Fruit fly (Drosophila melanogaster) whole organism, embryonic: Measurements from ENCODE around the gene Trs20.

Experiments
- Abd-B ChIP-seq: fragments of 200-800 bp; sonication (Bioruptor generic); optimal IDR thresholded peaks from 2 replicates; lab custom pipeline; 2018; ENCODE audit warnings: missing biosample characterization, mild to moderate bottlenecking, missing genetic modification characterization, moderate library complexity
- Antp ChIP-seq: fragments of 200-800 bp; sonication (Bioruptor generic); optimal IDR thresholded peaks from 3 replicates; lab custom pipeline; 2016; ENCODE audit warnings: missing biosample characterization, missing genetic modification characterization
- CG12236 ChIP-seq: fragments of 200-800 bp; sonication (Bioruptor generic); optimal IDR thresholded peaks from 2 replicates; lab custom pipeline; 2016; ENCODE audit warnings: missing biosample characterization, missing genetic modification characterization
- CG13424 ChIP-seq: fragments of 200-800 bp; sonication (Bioruptor generic); optimal IDR thresholded peaks from 2 replicates; lab custom pipeline; 2019; ENCODE audit warnings: missing biosample characterization, mild to moderate bottlenecking, missing genetic modification characterization, moderate library complexity
- CG14441 ChIP-seq: fragments of 200-800 bp; sonication (Bioruptor generic); IDR thresholded peaks from 2 replicates; pipeline ENCODE4 v1.3.6; 2022; ENCODE audit warnings: missing biosample characterization, missing genetic modification characterization
- CG14667 ChIP-seq: fragments of 200-800 bp; sonication (Bioruptor generic); IDR thresholded peaks from 2 replicates; pipeline ENCODE4 v1.3.6; 2022; ENCODE audit warnings: missing biosample characterization, missing genetic modification characterization
- CG17359 ChIP-seq: fragments of 200-800 bp; sonication (Bioruptor generic); optimal IDR thresholded peaks from 3 replicates; lab custom pipeline; 2018; ENCODE audit warnings: missing biosample characterization, mild to moderate bottlenecking, missing genetic modification characterization, moderate library complexity
- CG17385 ChIP-seq: fragments of 200-800 bp; sonication (Bioruptor generic); optimal IDR thresholded peaks from 3 replicates; lab custom pipeline; 2018; ENCODE audit warnings: missing biosample characterization, mild to moderate bottlenecking, missing genetic modification characterization
- CG2129 ChIP-seq: fragments of 200-800 bp; sonication (Bioruptor generic); IDR thresholded peaks from 2 replicates; pipeline ENCODE4 v1.3.6; 2022; ENCODE audit warnings: missing biosample characterization, missing genetic modification characterization; ENCODE audit not compliant: partially characterized antibody
- CG2199 ChIP-seq: fragments of 200-800 bp; sonication (Bioruptor generic); IDR thresholded peaks from 3 replicates; pipeline ENCODE4 v1.3.6; 2022; ENCODE audit warnings: missing biosample characterization, missing genetic modification characterization
- CG2202 ChIP-seq: fragments of 200-800 bp; sonication (Bioruptor generic); optimal IDR thresholded peaks from 2 replicates; lab custom pipeline; 2018; ENCODE audit warnings: missing biosample characterization, mild to moderate bottlenecking, missing genetic modification characterization
- CG30403 ChIP-seq: fragments of 200-800 bp; sonication (Bioruptor generic); optimal IDR thresholded peaks from 3 replicates; lab custom pipeline; 2016; ENCODE audit warnings: missing biosample characterization, missing genetic modification characterization
- CG30431 ChIP-seq: fragments of 200-800 bp; sonication (Bioruptor generic); optimal IDR thresholded peaks from 2 replicates; lab custom pipeline; 2017; ENCODE audit warnings: missing biosample characterization, missing genetic modification characterization
- CG3838 ChIP-seq: fragments of 200-800 bp; sonication (Bioruptor generic); optimal IDR thresholded peaks from 3 replicates; lab custom pipeline; 2016; ENCODE audit warnings: missing biosample characterization, missing genetic modification characterization
- CG6254 ChIP-seq: fragments of 200-800 bp; sonication (Bioruptor generic); optimal IDR thresholded peaks from 3 replicates; lab custom pipeline; 2017; ENCODE audit warnings: mild to moderate bottlenecking, missing biosample characterization, missing genetic modification reagents, missing genetic modification characterization
- Doc2 ChIP-seq: fragments of 200-800 bp; sonication (Bioruptor generic); IDR thresholded peaks from 2 replicates; pipeline ENCODE4 v1.3.6; 2022; ENCODE audit warnings: missing biosample characterization, missing genetic modification characterization
- Eip74EF ChIP-seq, 2 experiments: fragments of 200-800 bp in 1 of 2; fragments of >200 bp in 1 of 2; sonication (Bioruptor generic) in 1 of 2; optimal IDR thresholded peaks; 2 replicates each; lab custom pipeline; 2017 to 2019; ENCODE audit warnings: missing biosample characterization in 2 of 2, missing genetic modification characterization in 2 of 2, mild to moderate bottlenecking in 1 of 2, moderate library complexity in 1 of 2
- Fer3 ChIP-seq: fragments of 200-800 bp; sonication (Bioruptor generic); optimal IDR thresholded peaks from 2 replicates; lab custom pipeline; 2018; ENCODE audit warnings: missing biosample characterization, mild to moderate bottlenecking, missing genetic modification characterization, moderate library complexity
- HLH3B ChIP-seq: fragments of 200-800 bp; sonication (Bioruptor generic); IDR thresholded peaks from 2 replicates; pipeline ENCODE4 v1.3.6; 2022; ENCODE audit warnings: missing biosample characterization, missing genetic modification characterization
- HLH4C ChIP-seq: fragments of 200-800 bp; sonication (Bioruptor generic); IDR thresholded peaks from 3 replicates; pipeline ENCODE4 v1.3.6; 2022; ENCODE audit warnings: missing biosample characterization, missing genetic modification characterization; ENCODE audit not compliant: partially characterized antibody
- HLHmδ ChIP-seq: fragments of 200-800 bp; sonication (Bioruptor generic); optimal IDR thresholded peaks from 2 replicates; lab custom pipeline; 2018; ENCODE audit warnings: missing biosample characterization, mild to moderate bottlenecking, missing genetic modification characterization, moderate library complexity
- Hsf ChIP-seq: fragments of 200-800 bp; sonication (Bioruptor generic); optimal IDR thresholded peaks from 3 replicates; lab custom pipeline; 2016; ENCODE audit warnings: missing biosample characterization, missing genetic modification characterization
- Jarid2 ChIP-seq: fragments of 200-800 bp; sonication (Bioruptor generic); optimal IDR thresholded peaks from 3 replicates; lab custom pipeline; 2017; ENCODE audit warnings: mild to moderate bottlenecking, missing biosample characterization, missing genetic modification reagents, missing genetic modification characterization
- Lpt ChIP-seq: fragments of >200 bp; optimal IDR thresholded peaks from 2 replicates; lab custom pipeline; 2018; ENCODE audit warnings: missing biosample characterization, missing genetic modification characterization
- Opbp ChIP-seq: fragments of 200-800 bp; sonication (Bioruptor generic); IDR thresholded peaks from 3 replicates; pipeline ENCODE4 v1.3.6; 2022; ENCODE audit warnings: missing biosample characterization, missing genetic modification characterization; ENCODE audit not compliant: partially characterized antibody
- Six4 ChIP-seq: fragments of 200-800 bp; sonication (Bioruptor generic); optimal IDR thresholded peaks from 2 replicates; lab custom pipeline; 2016; ENCODE audit warnings: missing biosample characterization, missing genetic modification characterization
- Sry-β ChIP-seq: fragments of 200-800 bp; sonication (Bioruptor generic); optimal IDR thresholded peaks from 2 replicates; lab custom pipeline; 2018; ENCODE audit warnings: missing biosample characterization, mild to moderate bottlenecking, missing genetic modification characterization, moderate library complexity
- ab ChIP-seq: fragments of 200-800 bp; sonication (Bioruptor generic); optimal IDR thresholded peaks from 2 replicates; lab custom pipeline; 2016; ENCODE audit warnings: missing biosample characterization, missing genetic modification characterization
- bsh ChIP-seq, 2 experiments: fragments of 200-800 bp; sonication (Bioruptor generic); optimal IDR thresholded peaks; 2 replicates each; lab custom pipeline; 2017 to 2018; ENCODE audit warnings: mild to moderate bottlenecking in 2 of 2, missing biosample characterization in 2 of 2, missing genetic modification characterization in 2 of 2, moderate library complexity in 1 of 2
- crol ChIP-seq: fragments of 200-800 bp; sonication (Bioruptor generic); IDR thresholded peaks from 2 replicates; pipeline ENCODE4 v1.3.6; 2022; ENCODE audit warnings: missing biosample characterization, missing genetic modification characterization
- dan ChIP-seq: fragments of 200-800 bp; sonication (Bioruptor generic); IDR thresholded peaks from 2 replicates; pipeline ENCODE4 v1.3.6; 2022; ENCODE audit warnings: missing biosample characterization, missing genetic modification characterization
- ems ChIP-seq: fragments of 200-800 bp; sonication (Bioruptor generic); optimal IDR thresholded peaks from 3 replicates; lab custom pipeline; 2016; ENCODE audit warnings: missing biosample characterization, missing genetic modification characterization
- exex ChIP-seq: fragments of 200-800 bp; sonication (Bioruptor generic); optimal IDR thresholded peaks from 4 replicates; lab custom pipeline; 2018; ENCODE audit warnings: missing biosample characterization, mild to moderate bottlenecking, missing genetic modification characterization, moderate library complexity
- gsb-n ChIP-seq: fragments of 200-800 bp; sonication (Bioruptor generic); optimal IDR thresholded peaks from 3 replicates; lab custom pipeline; 2018; ENCODE audit warnings: missing biosample characterization, mild to moderate bottlenecking, missing genetic modification characterization
- kni ChIP-seq: fragments of 200-800 bp; sonication (Bioruptor generic); optimal IDR thresholded peaks from 3 replicates; lab custom pipeline; 2017; ENCODE audit warnings: mild to moderate bottlenecking, missing biosample characterization, missing genetic modification reagents, missing genetic modification characterization
- mld ChIP-seq: fragments of 200-800 bp; sonication (Bioruptor generic); IDR thresholded peaks from 3 replicates; pipeline ENCODE4 v1.3.6; 2022; ENCODE audit warnings: missing biosample characterization, missing genetic modification characterization; ENCODE audit not compliant: partially characterized antibody
- nom ChIP-seq: fragments of 200-800 bp; sonication (Bioruptor generic); optimal IDR thresholded peaks from 2 replicates; lab custom pipeline; 2017; ENCODE audit warnings: missing biosample characterization, missing genetic modification characterization, mild to moderate bottlenecking, moderate library complexity, missing genetic modification reagents
- phol ChIP-seq: fragments of 200-800 bp; sonication (Bioruptor generic); optimal IDR thresholded peaks from 3 replicates; lab custom pipeline; 2018; ENCODE audit warnings: missing biosample characterization, mild to moderate bottlenecking, missing genetic modification characterization, moderate library complexity
- run ChIP-seq: fragments of 200-800 bp; sonication (Bioruptor generic); optimal IDR thresholded peaks from 3 replicates; lab custom pipeline; 2018; ENCODE audit warnings: missing biosample characterization, mild to moderate bottlenecking, missing genetic modification characterization
- slou ChIP-seq: fragments of 200-800 bp; sonication (Bioruptor generic); optimal IDR thresholded peaks from 3 replicates; lab custom pipeline; 2016; ENCODE audit warnings: missing biosample characterization, missing genetic modification characterization
- so ChIP-seq: fragments of 200-800 bp; sonication (Bioruptor generic); IDR thresholded peaks from 3 replicates; pipeline ENCODE4 v1.3.6; 2022; ENCODE audit warnings: missing biosample characterization, missing genetic modification characterization
- stc ChIP-seq: fragments of 200-800 bp; sonication (Bioruptor generic); IDR thresholded peaks from 2 replicates; pipeline ENCODE4 v1.3.6; 2022; ENCODE audit warnings: missing biosample characterization, missing genetic modification characterization
- wek ChIP-seq: fragments of 200-800 bp; sonication (Bioruptor generic); optimal IDR thresholded peaks from 3 replicates; lab custom pipeline; 2018; ENCODE audit warnings: missing biosample characterization, mild to moderate bottlenecking, missing genetic modification characterization, moderate library complexity
- zen2 ChIP-seq: fragments of 200-800 bp; sonication (Bioruptor generic); IDR thresholded peaks from 3 replicates; pipeline ENCODE4 v1.3.6; 2022; ENCODE audit warnings: missing biosample characterization, missing genetic modification characterization; ENCODE audit not compliant: partially characterized antibody

Gene Trs20

dm6 chr3L:16175628-16176263 lies 44.3 kb upstream of the Trs20 start (continued):
- no peak for TF ChIP-seq dan
- no peak for TF ChIP-seq exex (tag; lab: Kevin White, UChicago)
- no peak for TF ChIP-seq CG30403 (GFP tag; lab: Kevin White, UChicago)
- TF ChIP-seq CG17359 (tag; lab: Kevin White, UChicago), result no peak
- no peak for TF ChIP-seq CG12236 (GFP tag; lab: Kevin White, UChicago)
- no peak for TF ChIP-seq CG2202 (tag; lab: Kevin White, UChicago)
- TF ChIP-seq crol (GFP tag; lab: Robert Waterston, UW), result peak; percentile 64
- no peak for TF ChIP-seq CG6254 (GFP tag; lab: Kevin White, UChicago)
- TF ChIP-seq CG14667 (GFP tag; lab: Robert Waterston, UW), result 0 out of 2 replicates have a peak, but pooled peaks have one; percentile 14
- no peak for TF ChIP-seq kni (GFP tag; lab: Kevin White, UChicago)
- no peak for TF ChIP-seq Hsf (GFP tag; lab: Kevin White, UChicago)
- TF ChIP-seq Lpt (GFP tag; lab: Kevin White, UChicago), result no peak
- TF ChIP-seq Opbp (GFP tag; lab: Robert Waterston, UW), result no peak
- no peak for TF ChIP-seq Antp (GFP tag; lab: Kevin White, UChicago)
- no peak for TF ChIP-seq so (GFP tag; lab: Robert Waterston, UW)
- peak in 1 of 2 experiments; percentile 49 for TF ChIP-seq bsh (GFP tag; optimal IDR thresholded peaks at IDR 0.05; lab: Kevin White, UChicago)

- TF ChIP-seq ab, result no peak
- no peak for TF ChIP-seq gsb-n (tag; lab: Kevin White, UChicago)
- no peak for TF ChIP-seq CG13424 (tag; lab: Kevin White, UChicago)
- TF ChIP-seq nom (GFP tag; lab: Kevin White, UChicago), result peak; percentile 45
- TF ChIP-seq mld (GFP tag; lab: Robert Waterston, UW), result no peak
- TF ChIP-seq CG2129 (GFP tag; lab: Robert Waterston, UW), result no peak
Observed at dm6 chr3L:16174778-16175177, 43.3 kb upstream of the Trs20 start.

dm6 chr3L:16173818-16174601 lies 42.6 kb upstream of the Trs20 start:
- TF ChIP-seq CG30431 (GFP tag; lab: Kevin White, UChicago) (no peak), stc (GFP tag; lab: Robert Waterston, UW) (no peak), slou (GFP tag; lab: Kevin White, UChicago) (no peak), zen2 (GFP tag; lab: Robert Waterston, UW) (no peak), CG17385 (GFP tag; lab: Kevin White, UChicago) (no peak), Fer3 (tag; lab: Kevin White, UChicago) (no peak), CG6254 (GFP tag; lab: Kevin White, UChicago) (no peak), Eip74EF (GFP tag; optimal IDR thresholded peaks at IDR 0.05; lab: Kevin White, UChicago) (no peak), crol (GFP tag; lab: Robert Waterston, UW) (peak; percentile 94), Sry-β (GFP tag; lab: Kevin White, UChicago) (no peak), CG14441 (GFP tag; lab: Robert Waterston, UW) (no peak), HLH3B (GFP tag; lab: Robert Waterston, UW) (no peak), Jarid2 (GFP tag; lab: Kevin White, UChicago) (no peak), CG3838 (GFP tag; lab: Kevin White, UChicago) (no peak), Abd-B (GFP tag; lab: Kevin White, UChicago) (no peak), run (no peak), ems (GFP tag; lab: Kevin White, UChicago) (no peak), Six4 (GFP tag; lab: Kevin White, UChicago) (no peak), wek (GFP tag; lab: Kevin White, UChicago) (no peak), nom (GFP tag; lab: Kevin White, UChicago) (peak; percentile 88), HLH4C (no peak), CG2199 (no peak), CG13424 (tag; lab: Kevin White, UChicago) (no peak), Doc2 (GFP tag; lab: Robert Waterston, UW) (0 out of 2 replicates have a peak, but pooled peaks have one; percentile 27), HLHmδ (GFP tag; lab: Kevin White, UChicago) (no peak), phol (no peak)
